Worm (Caenorhabditis elegans) whole organism, L3 larva: Measurements from ENCODE around the gene F19C7.4.

Experiments used
- ceh-82 ChIP-seq: fragments of 150-350 bp; optimal IDR thresholded peaks from 2 replicates; lab custom pipeline; 2014; ENCODE audit warnings: missing biosample characterization, missing genetic modification characterization
- elt-2 ChIP-seq: sonication (generic microtip); optimal IDR thresholded peaks from 2 replicates; lab custom pipeline; 2016; ENCODE audit warnings: missing genetic modification reagents, mild to moderate bottlenecking, missing genetic modification characterization, missing compliant biosample characterization
- fkh-10 ChIP-seq: sonication (generic microtip); optimal IDR thresholded peaks from 2 replicates; lab custom pipeline; 2017; ENCODE audit warnings: missing biosample characterization, missing genetic modification reagents, missing genetic modification characterization
- hmg-11 ChIP-seq: sonication (generic microtip); optimal IDR thresholded peaks from 2 replicates; lab custom pipeline; 2016; ENCODE audit warnings: missing genetic modification characterization, missing compliant biosample characterization
- lin-39 ChIP-seq: fragments of 150-350 bp; optimal IDR thresholded peaks from 2 replicates; lab custom pipeline; 2018; ENCODE audit warnings: missing biosample characterization, missing genetic modification reagents, missing genetic modification characterization
- mdl-1 ChIP-seq: fragments of 150-350 bp; optimal IDR thresholded peaks from 2 replicates; lab custom pipeline; 2014; ENCODE audit warnings: missing biosample characterization, missing genetic modification characterization
- nfya-1 ChIP-seq: sonication (generic microtip); optimal IDR thresholded peaks from 2 replicates; lab custom pipeline; 2017; ENCODE audit warnings: missing genetic modification characterization, mild to moderate bottlenecking, missing compliant biosample characterization, antibody characterized with exemption, moderate library complexity; ENCODE audit not compliant: insufficient read depth
- nhr-25 ChIP-seq: sonication (generic microtip); optimal IDR thresholded peaks from 2 replicates; lab custom pipeline; 2017; ENCODE audit warnings: missing biosample characterization, missing genetic modification characterization
- nhr-28 ChIP-seq: fragments of 150-350 bp; optimal IDR thresholded peaks from 2 replicates; lab custom pipeline; 2014; ENCODE audit warnings: missing biosample characterization, missing genetic modification characterization
- pha-4 ChIP-seq: fragments of 150-350 bp; optimal IDR thresholded peaks from 2 replicates; lab custom pipeline; 2014; ENCODE audit warnings: missing biosample characterization, missing genetic modification reagents, missing genetic modification characterization
- unc-39 ChIP-seq: sonication (generic microtip); optimal IDR thresholded peaks from 4 replicates; lab custom pipeline; 2017; ENCODE audit warnings: missing biosample characterization, missing genetic modification characterization
- unc-62 ChIP-seq: fragments of 150-350 bp; sonication (generic microtip); optimal IDR thresholded peaks from 4 replicates; lab custom pipeline; 2014; ENCODE audit warnings: missing biosample characterization, missing genetic modification reagents, missing genetic modification characterization

ce11 chrIV:4605608-4606007, 2.9 kb downstream of the F19C7.4 start, which contains the start of gene nspg-10:
- TF ChIP-seq nfya-1 (tag; lab: Kevin White, UChicago) (no peak), nhr-25 (tag; lab: Kevin White, UChicago) (no peak), ceh-82 (tag; lab: Kevin White, UChicago) (no peak), hmg-11 (tag; lab: Kevin White, UChicago) (no peak), fkh-10 (GFP tag; lab: Kevin White, UChicago) (no peak), mdl-1 (tag; lab: Kevin White, UChicago) (no peak), unc-62 (GFP tag; lab: Kevin White, UChicago) (no peak), lin-39 (tag; lab: Kevin White, UChicago) (no peak), pha-4 (tag; lab: Kevin White, UChicago) (no peak), unc-39 (tag; lab: Kevin White, UChicago) (no peak), nhr-28 (tag; lab: Kevin White, UChicago) (no peak), elt-2 (peak; percentile 73)
